Worm (Caenorhabditis elegans): ENCODE data around the gene Y38H6A.3.

The Y38H6A.3 gene

ce11 chrV:20374484-20374883 lies 29.5 kb downstream of the Y38H6A.3 start:
- TF ChIP-seq F23B12.7 (tag; optimal IDR thresholded peaks at IDR 0.05; ENCODE audit: insufficient read depth) (no peak), nhr-80 (tag; optimal IDR thresholded peaks at IDR 0.05) (peak; percentile 1)

- TF ChIP-seq F55B11.4 (tag; optimal IDR thresholded peaks at IDR 0.05; ENCODE audit: borderline replicate concordance, insufficient read depth) (no peak), mxl-1 (tag; optimal IDR thresholded peaks at IDR 0.05) (no peak), zfh-2 (GFP tag; conservative IDR thresholded peaks at IDR 0.05) (no peak), madf-8 (GFP tag; conservative IDR thresholded peaks at IDR 0.05) (no peak), pbrm-1 (GFP tag; IDR thresholded peaks at IDR 0.05) (no peak), Y67H2A.10 (GFP tag; conservative IDR thresholded peaks at IDR 0.05) (no peak), T26A5.8 (tag; optimal IDR thresholded peaks at IDR 0.05) (no peak), F39B2.1 (GFP tag; IDR thresholded peaks at IDR 0.05) (no peak), die-1 (tag; optimal IDR thresholded peaks at IDR 0.05) (no peak), rec-8 (tag; optimal IDR thresholded peaks at IDR 0.05) (no peak), dpff-1 (tag; optimal IDR thresholded peaks at IDR 0.05) (no peak), snpc-1.1 (tag; optimal IDR thresholded peaks at IDR 0.05; ENCODE audit: insufficient read depth) (no peak), C06A6.2 (GFP tag; conservative IDR thresholded peaks at IDR 0.05) (no peak), F49E8.2 (tag; optimal IDR thresholded peaks at IDR 0.05; ENCODE audit: insufficient read depth) (no peak), F33H1.4 (GFP tag; IDR thresholded peaks at IDR 0.05) (no peak)
Observed at ce11 chrV:20375236-20375635, 30.2 kb downstream of the Y38H6A.3 start, which contains the start of gene ins-35. Gene ins-35 (plus strand): TSS chrV:20375536.

- no peak for TF ChIP-seq gei-17 (GFP tag; optimal IDR thresholded peaks at IDR 0.05)
- TF ChIP-seq T26A5.8 (tag; optimal IDR thresholded peaks at IDR 0.05), result no peak
- no peak for TF ChIP-seq F39B2.1 (GFP tag; IDR thresholded peaks at IDR 0.05)
- no peak for TF ChIP-seq hlh-26 (GFP tag; conservative IDR thresholded peaks at IDR 0.05)
- no peak for TF ChIP-seq Y53F4B.3 (GFP tag; IDR thresholded peaks at IDR 0.05)
- no peak for TF ChIP-seq sea-2 (GFP tag; IDR thresholded peaks at IDR 0.05)
- no peak for TF ChIP-seq hmg-20 (GFP tag; IDR thresholded peaks at IDR 0.05)
- TF ChIP-seq zim-3 (tag; optimal IDR thresholded peaks at IDR 0.05), result no peak
- TF ChIP-seq Y56A3A.18 (GFP tag; IDR thresholded peaks at IDR 0.05), result no peak
- no peak for TF ChIP-seq madf-3 (GFP tag; IDR thresholded peaks at IDR 0.05)
Observed at ce11 chrV:20376070-20376469, 31.1 kb downstream of the Y38H6A.3 start.

ce11 chrV:20380320-20380719 lies 35.3 kb downstream of the Y38H6A.3 start, which contains the start of gene K02E2.6:
Gene K02E2.6 (plus strand): TSS chrV:20380561.
- TF ChIP-seq lin-40 (tag; optimal IDR thresholded peaks at IDR 0.05) (no peak), nhr-27 (tag; optimal IDR thresholded peaks at IDR 0.05) (no peak), egl-44 (GFP tag; IDR thresholded peaks at IDR 0.05) (no peak), sea-2 (GFP tag; IDR thresholded peaks at IDR 0.05) (no peak), lsl-1 (GFP tag; optimal IDR thresholded peaks at IDR 0.05) (no peak), mxl-1 (tag; optimal IDR thresholded peaks at IDR 0.05) (no peak), lsy-27 (tag; optimal IDR thresholded peaks at IDR 0.05; ENCODE audit: borderline replicate concordance, insufficient read depth) (no peak), ZK185.1 (tag; optimal IDR thresholded peaks at IDR 0.05; ENCODE audit: poor library complexity, severe bottlenecking) (no peak), tlf-1 (GFP tag; optimal IDR thresholded peaks at IDR 0.05) (no peak), C17E4.6 (GFP tag; IDR thresholded peaks at IDR 0.05) (no peak)

Measured in whole organism, young adult.